Worm (Caenorhabditis elegans) whole organism, L3 larva: ENCODE measurements around the gene ZK228.10.
A peak's percentile ranks its signal among the peaks of the same experiment; 100 is the strongest.

Source experiments
- ZK546.5 ChIP-seq: sonication (generic microtip); optimal IDR thresholded peaks from 2 replicates; lab custom pipeline; 2017; ENCODE audit warnings: missing biosample characterization, missing genetic modification characterization
- aly-2 ChIP-seq: fragments of 150-350 bp; optimal IDR thresholded peaks from 2 replicates; lab custom pipeline; 2014; ENCODE audit warnings: missing biosample characterization, missing genetic modification characterization
- ama-1 ChIP-seq: fragments of 150-350 bp; optimal IDR thresholded peaks from 2 replicates; lab custom pipeline; 2018
- ceh-28 ChIP-seq: fragments of 150-350 bp; optimal IDR thresholded peaks from 2 replicates; lab custom pipeline; 2014; ENCODE audit warnings: missing biosample characterization, missing genetic modification reagents, missing genetic modification characterization
- ceh-9 ChIP-seq: sonication (generic microtip); optimal IDR thresholded peaks from 2 replicates; lab custom pipeline; 2018; ENCODE audit warnings: missing biosample characterization, missing genetic modification characterization
- elt-1 ChIP-seq: fragments of 150-350 bp; optimal IDR thresholded peaks from 2 replicates; lab custom pipeline; 2014; ENCODE audit warnings: missing biosample characterization, missing genetic modification characterization
- elt-2 ChIP-seq: sonication (generic microtip); optimal IDR thresholded peaks from 2 replicates; lab custom pipeline; 2016; ENCODE audit warnings: missing genetic modification reagents, mild to moderate bottlenecking, missing genetic modification characterization, missing compliant biosample characterization
- fkh-10 ChIP-seq: sonication (generic microtip); optimal IDR thresholded peaks from 2 replicates; lab custom pipeline; 2017; ENCODE audit warnings: missing biosample characterization, missing genetic modification reagents, missing genetic modification characterization
- fos-1 ChIP-seq: fragments of 150-350 bp; optimal IDR thresholded peaks from 2 replicates; lab custom pipeline; 2014; ENCODE audit warnings: missing biosample characterization, missing genetic modification characterization
- hmg-11 ChIP-seq: sonication (generic microtip); optimal IDR thresholded peaks from 2 replicates; lab custom pipeline; 2016; ENCODE audit warnings: missing genetic modification characterization, missing compliant biosample characterization
- lin-15B ChIP-seq: fragments of 150-350 bp; optimal IDR thresholded peaks from 2 replicates; lab custom pipeline; 2014; ENCODE audit warnings: missing biosample characterization, missing genetic modification characterization
- lin-39 ChIP-seq: fragments of 150-350 bp; optimal IDR thresholded peaks from 2 replicates; lab custom pipeline; 2018; ENCODE audit warnings: missing biosample characterization, missing genetic modification reagents, missing genetic modification characterization
- nfya-1 ChIP-seq: sonication (generic microtip); optimal IDR thresholded peaks from 2 replicates; lab custom pipeline; 2017; ENCODE audit warnings: missing genetic modification characterization, mild to moderate bottlenecking, missing compliant biosample characterization, antibody characterized with exemption, moderate library complexity; ENCODE audit not compliant: insufficient read depth
- nhr-11 ChIP-seq: fragments of 150-350 bp; optimal IDR thresholded peaks from 2 replicates; lab custom pipeline; 2014; ENCODE audit warnings: missing biosample characterization, missing genetic modification characterization
- nhr-23 ChIP-seq: fragments of 150-350 bp; optimal IDR thresholded peaks from 2 replicates; lab custom pipeline; 2014; ENCODE audit warnings: missing biosample characterization, missing genetic modification reagents, missing genetic modification characterization
- nhr-25 ChIP-seq: sonication (generic microtip); optimal IDR thresholded peaks from 2 replicates; lab custom pipeline; 2017; ENCODE audit warnings: missing biosample characterization, missing genetic modification characterization
- nhr-67 ChIP-seq: fragments of 150-350 bp; optimal IDR thresholded peaks from 2 replicates; lab custom pipeline; 2014; ENCODE audit warnings: missing biosample characterization, missing genetic modification characterization
- sea-2 ChIP-seq: fragments of 150-350 bp; sonication (generic microtip); optimal IDR thresholded peaks from 4 replicates; lab custom pipeline; 2014; ENCODE audit warnings: missing biosample characterization, missing genetic modification reagents, missing genetic modification characterization
- skn-1 ChIP-seq: fragments of 150-350 bp; optimal IDR thresholded peaks from 2 replicates; lab custom pipeline; 2014; ENCODE audit warnings: missing biosample characterization, missing genetic modification characterization
- snpc-4 ChIP-seq: fragments of 150-350 bp; optimal IDR thresholded peaks from 2 replicates; lab custom pipeline; 2014; ENCODE audit warnings: missing biosample characterization, missing genetic modification characterization
- tbx-2 ChIP-seq: sonication (generic microtip); optimal IDR thresholded peaks from 2 replicates; lab custom pipeline; 2016; ENCODE audit warnings: mild to moderate bottlenecking, missing genetic modification characterization, missing compliant biosample characterization
- unc-39 ChIP-seq: sonication (generic microtip); optimal IDR thresholded peaks from 4 replicates; lab custom pipeline; 2017; ENCODE audit warnings: missing biosample characterization, missing genetic modification characterization
- unc-62 ChIP-seq: fragments of 150-350 bp; sonication (generic microtip); optimal IDR thresholded peaks from 4 replicates; lab custom pipeline; 2014; ENCODE audit warnings: missing biosample characterization, missing genetic modification reagents, missing genetic modification characterization
- ztf-11 ChIP-seq: fragments of 150-350 bp; optimal IDR thresholded peaks from 2 replicates; lab custom pipeline; 2014; ENCODE audit warnings: missing biosample characterization, missing genetic modification characterization
- ztf-4 ChIP-seq: fragments of 150-350 bp; optimal IDR thresholded peaks from 2 replicates; lab custom pipeline; 2014; ENCODE audit warnings: missing biosample characterization, missing genetic modification characterization

Gene ZK228.10

DNA sequence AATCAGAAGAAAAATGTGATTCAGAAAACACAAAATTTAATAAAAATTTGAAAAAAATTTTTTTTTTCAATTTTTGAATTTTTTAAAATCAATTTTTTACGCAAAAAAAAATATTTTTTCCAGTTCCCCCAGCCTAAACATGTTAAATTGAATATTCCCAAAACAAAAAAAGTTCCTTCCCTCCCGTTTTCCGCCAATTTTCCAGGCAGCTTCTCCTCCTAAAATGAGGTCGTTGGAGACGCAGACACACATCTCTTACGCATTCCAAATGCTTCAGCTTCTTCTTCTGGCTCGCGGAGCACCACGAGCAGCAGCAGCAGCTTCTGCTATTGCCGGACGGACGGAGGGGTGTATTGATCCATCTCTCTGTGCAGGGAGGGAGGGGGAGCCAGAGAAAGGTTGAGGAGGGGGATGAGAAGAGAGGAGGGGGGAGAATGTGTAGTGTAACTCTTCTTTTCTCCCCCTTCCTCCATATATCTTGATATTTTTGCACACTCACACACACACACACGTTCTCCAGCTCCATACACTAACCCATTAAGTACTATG is 33.7 kb downstream of the ZK228.10 start:
- TF ChIP-seq elt-1 (tag; lab: Kevin White, UChicago) (peak; percentile 36), ceh-9 (tag; lab: Kevin White, UChicago) (no peak), nhr-67 (no peak), lin-39 (tag; lab: Kevin White, UChicago) (peak; percentile 78), lin-15B (tag; lab: Kevin White, UChicago) (peak; percentile 33), ztf-4 (tag; lab: Kevin White, UChicago) (no peak), snpc-4 (tag; lab: Kevin White, UChicago) (peak; percentile 31), nfya-1 (tag; lab: Kevin White, UChicago) (peak; percentile 73), fkh-10 (GFP tag; lab: Kevin White, UChicago) (peak; percentile 51), hmg-11 (tag; lab: Kevin White, UChicago) (peak; percentile 65), aly-2 (no peak), tbx-2 (tag; lab: Kevin White, UChicago) (no peak), ceh-28 (tag; lab: Kevin White, UChicago) (no peak), fos-1 (tag; lab: Kevin White, UChicago) (no peak), unc-62 (GFP tag; lab: Kevin White, UChicago) (no peak), ztf-11 (tag; lab: Kevin White, UChicago) (no peak), skn-1 (tag; lab: Kevin White, UChicago) (no peak)

ce11 chrV:18491961-18492360 is 35.3 kb downstream of the ZK228.10 start, which contains the start of gene slo-1:
TSS of gene slo-1 (plus strand) at chrV:18492261.
- no peak for TF ChIP-seq unc-39
- no peak for TF ChIP-seq nhr-23 (tag; lab: Kevin White, UChicago)
- TF ChIP-seq aly-2: no peak
- TF ChIP-seq ceh-28 (tag; lab: Kevin White, UChicago): no peak

DNA sequence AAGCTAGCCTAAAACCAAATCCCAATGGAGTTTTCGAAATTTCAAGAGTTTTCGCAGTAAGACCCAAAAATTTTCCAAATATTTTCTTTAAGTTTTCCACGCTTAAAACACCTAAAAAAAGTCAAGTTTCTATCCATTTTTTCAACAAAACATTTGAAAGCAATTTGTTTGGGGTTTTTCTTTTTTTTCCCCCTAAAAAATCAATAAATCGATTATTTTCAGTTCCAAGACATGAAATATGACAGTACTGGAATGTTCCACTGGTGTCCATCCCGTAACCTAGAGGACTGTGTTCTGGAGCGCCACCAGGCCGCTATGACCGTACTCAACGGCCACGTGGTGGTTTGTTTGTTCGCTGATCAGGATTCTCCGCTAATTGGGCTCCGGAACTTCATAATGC is 47.9 kb downstream of the ZK228.10 start:
- TF ChIP-seq ceh-28 (tag; lab: Kevin White, UChicago) (peak; percentile 56), sea-2 (GFP tag; lab: Kevin White, UChicago) (no peak)

ce11 chrV:18506772-18507171 is 50.1 kb downstream of the ZK228.10 start:
- TF ChIP-seq nhr-25 (tag; lab: Kevin White, UChicago) (no peak), ZK546.5 (tag; lab: Kevin White, UChicago) (no peak), nhr-67 (no peak), elt-2 (tag; lab: Kevin White, UChicago) (no peak), nhr-11 (tag; lab: Kevin White, UChicago) (no peak), skn-1 (tag; lab: Kevin White, UChicago) (no peak), ceh-9 (tag; lab: Kevin White, UChicago) (no peak), elt-1 (tag; lab: Kevin White, UChicago) (no peak), ceh-28 (tag; lab: Kevin White, UChicago) (no peak), ama-1 (no peak)
